Worm (Caenorhabditis elegans) whole organism, L3 larva: ENCODE measurements around the gene F46F5.16.

Source experiments
- R02D3.7 ChIP-seq: fragments of 150-350 bp; optimal IDR thresholded peaks from 2 replicates; lab custom pipeline; 2014; ENCODE audit warnings: missing biosample characterization, missing genetic modification characterization
- ZK546.5 ChIP-seq: sonication (generic microtip); optimal IDR thresholded peaks from 2 replicates; lab custom pipeline; 2017; ENCODE audit warnings: missing biosample characterization, missing genetic modification characterization
- aly-2 ChIP-seq: fragments of 150-350 bp; optimal IDR thresholded peaks from 2 replicates; lab custom pipeline; 2014; ENCODE audit warnings: missing biosample characterization, missing genetic modification characterization
- ama-1 ChIP-seq: fragments of 150-350 bp; optimal IDR thresholded peaks from 2 replicates; lab custom pipeline; 2018
- ceh-16 ChIP-seq: sonication (generic microtip); optimal IDR thresholded peaks from 2 replicates; lab custom pipeline; 2017; ENCODE audit warnings: missing biosample characterization, missing genetic modification characterization
- ceh-28 ChIP-seq: fragments of 150-350 bp; optimal IDR thresholded peaks from 2 replicates; lab custom pipeline; 2014; ENCODE audit warnings: missing biosample characterization, missing genetic modification reagents, missing genetic modification characterization
- ceh-82 ChIP-seq: fragments of 150-350 bp; optimal IDR thresholded peaks from 2 replicates; lab custom pipeline; 2014; ENCODE audit warnings: missing biosample characterization, missing genetic modification characterization
- egl-27 ChIP-seq: sonication (generic microtip); optimal IDR thresholded peaks from 4 replicates; lab custom pipeline; 2017; ENCODE audit warnings: missing biosample characterization, missing genetic modification reagents, missing genetic modification characterization
- egl-5 ChIP-seq: fragments of 150-350 bp; optimal IDR thresholded peaks from 2 replicates; lab custom pipeline; 2017; ENCODE audit warnings: missing biosample characterization, missing genetic modification reagents, missing genetic modification characterization, inconsistent platforms
- elt-3 ChIP-seq, 3 experiments: fragments of 150-350 bp in 1 of 3; sonication (generic microtip) in 2 of 3; optimal IDR thresholded peaks; 2 replicates in 2 of 3; 4 replicates in 1 of 3; lab custom pipeline; 2014 to 2017; ENCODE audit warnings: missing biosample characterization in 3 of 3, missing genetic modification characterization in 3 of 3
- eor-1 ChIP-seq, 2 experiments: fragments of 150-350 bp; optimal IDR thresholded peaks; 2 replicates each; lab custom pipeline; 2014 to 2018; ENCODE audit warnings: missing biosample characterization in 2 of 2, missing genetic modification characterization in 2 of 2
- fkh-10 ChIP-seq: sonication (generic microtip); optimal IDR thresholded peaks from 2 replicates; lab custom pipeline; 2017; ENCODE audit warnings: missing biosample characterization, missing genetic modification reagents, missing genetic modification characterization
- fkh-2 ChIP-seq: fragments of 150-350 bp; optimal IDR thresholded peaks from 2 replicates; lab custom pipeline; 2014; ENCODE audit warnings: missing biosample characterization, missing genetic modification reagents, missing genetic modification characterization
- hmg-11 ChIP-seq: sonication (generic microtip); optimal IDR thresholded peaks from 2 replicates; lab custom pipeline; 2016; ENCODE audit warnings: missing genetic modification characterization, missing compliant biosample characterization
- lin-15B ChIP-seq: fragments of 150-350 bp; optimal IDR thresholded peaks from 2 replicates; lab custom pipeline; 2014; ENCODE audit warnings: missing biosample characterization, missing genetic modification characterization
- lsy-12 ChIP-seq: sonication (generic microtip); optimal IDR thresholded peaks from 2 replicates; lab custom pipeline; 2016; ENCODE audit warnings: mild to moderate bottlenecking, missing genetic modification characterization, missing compliant biosample characterization
- mdl-1 ChIP-seq: fragments of 150-350 bp; optimal IDR thresholded peaks from 2 replicates; lab custom pipeline; 2014; ENCODE audit warnings: missing biosample characterization, missing genetic modification characterization
- mml-1 ChIP-seq: fragments of 150-350 bp; sonication (generic microtip); optimal IDR thresholded peaks from 3 replicates; lab custom pipeline; 2014; ENCODE audit warnings: missing biosample characterization, missing genetic modification characterization
- nhr-12 ChIP-seq: fragments of 150-350 bp; optimal IDR thresholded peaks from 2 replicates; lab custom pipeline; 2014; ENCODE audit warnings: missing biosample characterization, missing genetic modification characterization
- nhr-23 ChIP-seq: fragments of 150-350 bp; optimal IDR thresholded peaks from 2 replicates; lab custom pipeline; 2014; ENCODE audit warnings: missing biosample characterization, missing genetic modification reagents, missing genetic modification characterization
- nhr-237 ChIP-seq: fragments of 150-350 bp; optimal IDR thresholded peaks from 2 replicates; lab custom pipeline; 2014; ENCODE audit warnings: missing biosample characterization, missing genetic modification characterization
- nhr-25 ChIP-seq: sonication (generic microtip); optimal IDR thresholded peaks from 2 replicates; lab custom pipeline; 2017; ENCODE audit warnings: missing biosample characterization, missing genetic modification characterization
- nhr-28 ChIP-seq: fragments of 150-350 bp; optimal IDR thresholded peaks from 2 replicates; lab custom pipeline; 2014; ENCODE audit warnings: missing biosample characterization, missing genetic modification characterization
- nhr-67 ChIP-seq: fragments of 150-350 bp; optimal IDR thresholded peaks from 2 replicates; lab custom pipeline; 2014; ENCODE audit warnings: missing biosample characterization, missing genetic modification characterization
- nhr-77 ChIP-seq: fragments of 150-350 bp; optimal IDR thresholded peaks from 2 replicates; lab custom pipeline; 2014; ENCODE audit warnings: missing biosample characterization, missing genetic modification characterization
- pha-4 ChIP-seq: fragments of 150-350 bp; optimal IDR thresholded peaks from 2 replicates; lab custom pipeline; 2014; ENCODE audit warnings: missing biosample characterization, missing genetic modification reagents, missing genetic modification characterization
- pqm-1 ChIP-seq: fragments of 150-350 bp; optimal IDR thresholded peaks from 2 replicates; lab custom pipeline; 2017; ENCODE audit warnings: missing biosample characterization, missing genetic modification characterization, inconsistent platforms
- sea-2 ChIP-seq: fragments of 150-350 bp; sonication (generic microtip); optimal IDR thresholded peaks from 4 replicates; lab custom pipeline; 2014; ENCODE audit warnings: missing biosample characterization, missing genetic modification reagents, missing genetic modification characterization
- snpc-4 ChIP-seq: fragments of 150-350 bp; optimal IDR thresholded peaks from 2 replicates; lab custom pipeline; 2014; ENCODE audit warnings: missing biosample characterization, missing genetic modification characterization
- unc-39 ChIP-seq: sonication (generic microtip); optimal IDR thresholded peaks from 4 replicates; lab custom pipeline; 2017; ENCODE audit warnings: missing biosample characterization, missing genetic modification characterization
- unc-62 ChIP-seq: fragments of 150-350 bp; sonication (generic microtip); optimal IDR thresholded peaks from 4 replicates; lab custom pipeline; 2014; ENCODE audit warnings: missing biosample characterization, missing genetic modification reagents, missing genetic modification characterization
- ztf-11 ChIP-seq: fragments of 150-350 bp; optimal IDR thresholded peaks from 2 replicates; lab custom pipeline; 2014; ENCODE audit warnings: missing biosample characterization, missing genetic modification characterization
- ztf-4 ChIP-seq: fragments of 150-350 bp; optimal IDR thresholded peaks from 2 replicates; lab custom pipeline; 2014; ENCODE audit warnings: missing biosample characterization, missing genetic modification characterization

F46F5.16 gene

DNA sequence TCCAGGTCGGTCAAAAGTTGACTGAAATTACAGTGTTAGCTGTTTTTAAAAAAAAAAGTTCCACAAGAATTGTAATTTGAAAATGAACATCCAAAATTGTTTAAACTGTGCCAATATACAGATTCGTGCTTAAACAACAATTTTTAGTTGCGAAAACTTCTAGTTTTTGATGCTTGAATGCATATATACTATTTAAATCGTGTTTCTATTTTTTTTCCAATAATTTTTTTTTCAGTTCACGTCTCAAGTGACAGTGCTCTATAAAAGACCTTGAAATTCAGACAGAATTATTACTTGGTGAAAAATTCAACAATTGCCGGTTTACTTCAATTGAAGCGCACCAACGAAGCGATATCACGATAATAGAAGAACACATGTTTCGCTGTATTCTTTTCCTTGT lies at the start of gene F46F5.16:
Gene F46F5.16, plus strand, starts transcription at position 301 of the 400 bp plus-strand sequence.
- no peak for TF ChIP-seq ztf-11 (tag; lab: Kevin White, UChicago)
- no peak for TF ChIP-seq nhr-77 (tag; lab: Kevin White, UChicago)
- TF ChIP-seq ceh-82 (tag; lab: Kevin White, UChicago): no peak
- TF ChIP-seq unc-62 (GFP tag; lab: Kevin White, UChicago): no peak
- no peak for TF ChIP-seq ceh-16 (tag; lab: Kevin White, UChicago)
- TF ChIP-seq elt-3 (tag; optimal IDR thresholded peaks at IDR 0.05; lab: Kevin White, UChicago): no peak
- TF ChIP-seq fkh-10 (GFP tag; lab: Kevin White, UChicago): no peak
- TF ChIP-seq ceh-28 (tag; lab: Kevin White, UChicago): no peak
- no peak for TF ChIP-seq nhr-12 (tag; lab: Kevin White, UChicago)
- TF ChIP-seq nhr-28: no peak
- TF ChIP-seq snpc-4 (tag; lab: Kevin White, UChicago): no peak
- TF ChIP-seq nhr-25 (tag; lab: Kevin White, UChicago): no peak
- TF ChIP-seq lin-15B (tag; lab: Kevin White, UChicago): no peak
- no peak for TF ChIP-seq pha-4 (tag; lab: Kevin White, UChicago)
- no peak for TF ChIP-seq nhr-237 (tag; lab: Kevin White, UChicago)
- TF ChIP-seq nhr-67 (tag; lab: Kevin White, UChicago): no peak
- TF ChIP-seq ZK546.5 (tag; lab: Kevin White, UChicago): no peak
- no peak for TF ChIP-seq nhr-23
- no peak for TF ChIP-seq hmg-11
- no peak for TF ChIP-seq aly-2 (tag; lab: Kevin White, UChicago)

DNA sequence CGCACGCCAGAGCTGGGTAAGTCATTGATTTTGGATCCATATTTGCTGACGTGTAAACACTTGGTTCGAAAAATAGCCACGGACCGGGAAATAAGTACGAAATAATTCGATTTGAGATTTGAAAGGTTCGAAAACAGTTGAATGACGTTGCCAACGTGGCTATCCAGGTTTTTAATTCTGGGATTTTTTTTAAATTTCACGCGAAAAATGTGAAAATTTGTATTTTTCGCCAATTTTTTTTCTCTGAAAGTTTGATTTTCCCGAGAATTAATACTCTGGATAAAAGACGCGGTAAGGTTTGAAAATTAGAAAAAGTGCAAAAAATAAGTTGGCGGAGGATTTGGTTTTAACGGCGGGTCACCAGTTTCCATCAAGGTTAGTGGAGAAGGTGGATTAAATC lies 46.2 kb upstream of the F46F5.16 start, which contains the start of gene fbxc-48:
Gene fbxc-48, minus strand, starts transcription at position 101 of the 400 bp plus-strand sequence.
- no peak for TF ChIP-seq unc-39 (tag; lab: Kevin White, UChicago)
- no peak for TF ChIP-seq pha-4 (tag; lab: Kevin White, UChicago)
- no peak for TF ChIP-seq lin-15B (tag; lab: Kevin White, UChicago)

DNA sequence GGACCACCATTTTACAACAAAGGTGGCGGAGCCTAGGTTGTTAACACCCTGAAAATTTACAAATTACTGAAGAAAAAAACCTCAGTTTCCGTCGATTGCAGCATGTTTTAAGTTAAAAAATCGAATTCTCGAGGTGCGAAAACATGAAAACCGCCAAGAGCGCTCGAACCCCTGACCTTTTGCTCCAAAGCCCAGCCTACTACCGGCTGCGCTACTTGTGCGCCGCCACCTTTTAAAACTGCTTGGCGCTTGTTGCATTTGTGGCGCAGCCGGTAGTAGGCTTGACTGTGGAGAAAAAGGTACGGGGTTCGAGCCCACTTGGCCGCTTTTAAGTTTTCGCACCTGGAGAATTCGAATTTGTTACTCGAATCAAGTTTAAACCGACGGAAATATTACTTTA lies 36.9 kb upstream of the F46F5.16 start, which contains the start of gene snt-6:
Gene snt-6, minus strand, starts transcription at position 58 of the 400 bp plus-strand sequence.
- no peak for TF ChIP-seq ztf-11 (tag; lab: Kevin White, UChicago)

- no peak for TF ChIP-seq pha-4 (tag; lab: Kevin White, UChicago)
- TF ChIP-seq nhr-12 (tag; lab: Kevin White, UChicago): no peak
- no peak for TF ChIP-seq ceh-82 (tag; lab: Kevin White, UChicago)
- no peak for TF ChIP-seq egl-27 (tag; lab: Kevin White, UChicago)
- TF ChIP-seq nhr-28: no peak
- no peak for TF ChIP-seq egl-5 (tag; lab: Kevin White, UChicago)
- no peak for TF ChIP-seq eor-1 (tag; optimal IDR thresholded peaks at IDR 0.05; lab: Kevin White, UChicago)
- TF ChIP-seq pqm-1 (tag; lab: Kevin White, UChicago): no peak
These were observed 35.2 kb upstream of the F46F5.16 start for ce11 chrII:751850-752249.

- TF ChIP-seq lin-15B (tag; lab: Kevin White, UChicago): no peak
- no peak for TF ChIP-seq fkh-10 (GFP tag; lab: Kevin White, UChicago)
- TF ChIP-seq egl-5 (tag; lab: Kevin White, UChicago): no peak
- TF ChIP-seq lsy-12 (tag; lab: Kevin White, UChicago): no peak
- no peak for TF ChIP-seq eor-1 (tag; optimal IDR thresholded peaks at IDR 0.05; lab: Kevin White, UChicago)
- no peak for TF ChIP-seq ceh-82 (tag; lab: Kevin White, UChicago)
- no peak for TF ChIP-seq mml-1 (tag; lab: Kevin White, UChicago)
- TF ChIP-seq aly-2 (tag; lab: Kevin White, UChicago): no peak
- no peak for TF ChIP-seq pqm-1 (tag; lab: Kevin White, UChicago)
- TF ChIP-seq ama-1 (lab: Kevin White, UChicago): no peak
- TF ChIP-seq sea-2 (GFP tag; lab: Kevin White, UChicago): no peak
- TF ChIP-seq mdl-1 (tag; lab: Kevin White, UChicago): no peak
- no peak for TF ChIP-seq fkh-2
- TF ChIP-seq egl-27 (tag; lab: Kevin White, UChicago): no peak
- TF ChIP-seq hmg-11: no peak
- no peak for TF ChIP-seq ztf-4 (tag; lab: Kevin White, UChicago)
- TF ChIP-seq R02D3.7 (tag; lab: Kevin White, UChicago): no peak
- TF ChIP-seq elt-3 (tag; optimal IDR thresholded peaks at IDR 0.05; lab: Kevin White, UChicago): no peak
- no peak for TF ChIP-seq ceh-16 (tag; lab: Kevin White, UChicago)
These were observed 33.6 kb upstream of the F46F5.16 start for ce11 chrII:753469-753868.
